Worm (Caenorhabditis elegans): ENCODE measurements around the gene C09G4.4.

ce11 chrIV:8475030-8475679 lies 37.6 kb upstream of the C09G4.4 start:
- TF ChIP-seq tra-4 (tag; optimal IDR thresholded peaks at IDR 0.05) (no peak), hmbx-1 (tag; optimal IDR thresholded peaks at IDR 0.05) (no peak), ama-1 (optimal IDR thresholded peaks at IDR 0.05) (no peak), ceh-13 (GFP tag; optimal IDR thresholded peaks at IDR 0.05) (no peak)

Data from whole organism, early embryonic.